Worm (Caenorhabditis elegans) whole organism, young adult: ENCODE data around the gene rig-6.
"Not testable (repeated sequence)": the region's sequence is repeated elsewhere in the genome, so short reads cannot be mapped to it uniquely, and the experiment has no call there.

ENCODE experiments used
- atf-7 ChIP-seq: sonication (generic microtip); optimal IDR thresholded peaks from 2 replicates; lab custom pipeline; 2017; ENCODE audit warnings: mild to moderate bottlenecking, missing genetic modification characterization, missing compliant biosample characterization
- bed-2 ChIP-seq: fragments of 200-800 bp; sonication (Bioruptor generic); IDR thresholded peaks from 2 replicates; pipeline ENCODE4 v1.3.6; 2022; ENCODE audit warnings: missing genetic modification reagents, missing genetic modification characterization, missing compliant biosample characterization
- ceh-58 ChIP-seq: fragments of 200-800 bp; sonication (Bioruptor generic); IDR thresholded peaks from 2 replicates; pipeline ENCODE4 v1.3.6; 2022; ENCODE audit warnings: missing genetic modification characterization, missing compliant biosample characterization
- repo-1 ChIP-seq: sonication (generic microtip); optimal IDR thresholded peaks from 2 replicates; lab custom pipeline; 2017; ENCODE audit warnings: mild to moderate bottlenecking, missing genetic modification characterization, missing compliant biosample characterization

ce11 chrII:4842143-4842658, 30.3 kb upstream of the rig-6 start, which contains the start of the genes T23B7.2 and nspd-4:
- not testable (repeated sequence) for TF ChIP-seq ceh-58, repo-1, bed-2, atf-7
